Fruit fly (Drosophila melanogaster) whole organism, pupa: ENCODE results near the gene CG11898.

Experiments used
- CG12605 ChIP-seq: fragments of 200-800 bp; sonication (Bioruptor generic); IDR thresholded peaks from 2 replicates; pipeline ENCODE4 v1.3.6; 2022; ENCODE audit warnings: missing biosample characterization, missing genetic modification characterization
- CG13204 ChIP-seq: fragments of 200-800 bp; sonication (Bioruptor generic); optimal IDR thresholded peaks from 2 replicates; lab custom pipeline; 2018; ENCODE audit warnings: missing biosample characterization, mild to moderate bottlenecking, missing genetic modification characterization, moderate library complexity
- CG15710 ChIP-seq: fragments of 200-800 bp; sonication (Bioruptor generic); optimal IDR thresholded peaks from 2 replicates; lab custom pipeline; 2018; ENCODE audit warnings: missing biosample characterization, mild to moderate bottlenecking, missing genetic modification characterization, moderate library complexity
- CG32121 ChIP-seq: fragments of 200-800 bp; sonication (Bioruptor generic); IDR thresholded peaks from 2 replicates; pipeline ENCODE4 v1.3.6; 2022; ENCODE audit warnings: missing biosample characterization, missing genetic modification characterization
- CG8159 ChIP-seq: fragments of 200-800 bp; sonication (Bioruptor generic); optimal IDR thresholded peaks from 3 replicates; lab custom pipeline; 2018; ENCODE audit warnings: missing biosample characterization, mild to moderate bottlenecking, missing genetic modification characterization, moderate library complexity
- D1 ChIP-seq: fragments of 200-800 bp; sonication (Bioruptor generic); optimal IDR thresholded peaks from 2 replicates; lab custom pipeline; 2018; ENCODE audit warnings: missing biosample characterization, mild to moderate bottlenecking, missing genetic modification characterization, moderate library complexity
- EcR ChIP-seq: fragments of 200-800 bp; sonication (Bioruptor generic); optimal IDR thresholded peaks from 3 replicates; lab custom pipeline; 2019; ENCODE audit warnings: missing biosample characterization, missing genetic modification characterization, mild to moderate bottlenecking, moderate library complexity, missing genetic modification reagents
- Pif1A ChIP-seq: fragments of 200-800 bp; sonication (Bioruptor generic); optimal IDR thresholded peaks from 3 replicates; lab custom pipeline; 2016; ENCODE audit warnings: missing biosample characterization, missing genetic modification characterization
- gl ChIP-seq: fragments of 200-800 bp; sonication (Bioruptor generic); optimal IDR thresholded peaks from 2 replicates; lab custom pipeline; 2018; ENCODE audit warnings: missing biosample characterization, mild to moderate bottlenecking, missing genetic modification characterization

- TF ChIP-seq CG13204 (no peak), CG12605 (no peak), CG15710 (tag; lab: Kevin White, UChicago) (no peak), gl (no peak), D1 (no peak), Pif1A (GFP tag; lab: Kevin White, UChicago) (no peak), CG32121 (no peak), EcR (no peak), CG8159 (tag; lab: Kevin White, UChicago) (peak; percentile 3)
Observed at dm6 chr3R:29218001-29218400, 52.6 kb downstream of the CG11898 start.
